Fruit fly (Drosophila melanogaster): ENCODE results near the gene Npc2e.

The Npc2e gene

DNA sequence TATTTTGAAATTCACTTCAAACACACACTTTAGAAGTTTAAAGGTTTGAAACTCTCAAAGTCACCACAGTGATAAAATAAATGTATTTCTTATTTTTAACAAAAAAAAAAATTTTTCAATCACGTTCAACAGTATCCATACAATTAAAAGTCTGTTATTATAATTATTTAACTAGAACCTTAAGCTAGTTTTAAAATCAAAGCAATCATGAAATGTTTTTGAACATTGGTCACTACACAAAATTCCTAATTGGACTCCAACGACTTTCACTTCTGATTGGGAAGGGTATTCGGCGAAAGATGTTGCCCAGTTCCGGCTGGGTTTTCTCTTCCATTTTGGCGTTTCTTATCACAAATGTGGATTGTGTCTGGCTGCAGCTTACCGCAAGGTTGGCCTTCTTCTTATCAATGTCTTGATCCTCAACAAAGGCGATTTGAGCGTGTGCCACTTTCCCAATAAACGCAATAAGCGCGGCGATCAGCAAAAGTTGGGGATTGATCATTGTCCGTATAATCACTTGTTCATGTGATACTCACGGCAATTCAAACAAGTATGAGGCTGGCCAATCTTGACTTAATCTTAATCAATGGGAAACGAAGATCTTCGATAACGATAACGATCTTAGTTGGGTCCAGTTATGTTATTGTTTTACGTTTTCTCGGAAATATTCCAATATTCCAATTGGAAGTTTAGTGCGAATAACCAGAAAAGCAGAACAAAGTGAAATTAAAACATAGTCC lies 4.9 kb upstream of the Npc2e start:
- peak; percentile 77 for TF ChIP-seq Med (GFP tag)
- no peak for TF ChIP-seq zfh1 (GFP tag; IDR thresholded peaks at IDR 0.05)
- peak; percentile 12 for TF ChIP-seq CG10267 (tag; optimal IDR thresholded peaks at IDR 0.05)
- peak; percentile 23 for TF ChIP-seq lilli (GFP tag; optimal IDR thresholded peaks at IDR 0.05)
- no peak for TF ChIP-seq CG31224 (GFP tag; IDR thresholded peaks at IDR 0.05)
- TF ChIP-seq pfk (GFP tag; optimal IDR thresholded peaks at IDR 0.05): no peak
- peak; percentile 10 for TF ChIP-seq Fer3 (tag; optimal IDR thresholded peaks at IDR 0.05)
- peak; percentile 55 for TF ChIP-seq Elba2 (GFP tag; optimal IDR thresholded peaks at IDR 0.05)
- peak; percentile 52 for TF ChIP-seq phol (tag; optimal IDR thresholded peaks at IDR 0.05)
- 0 out of 3 replicates have a peak, but pooled peaks have one; percentile 20 for TF ChIP-seq CG34422 (GFP tag; IDR thresholded peaks at IDR 0.05)
- TF ChIP-seq insv (GFP tag; optimal IDR thresholded peaks at IDR 0.05): peak; percentile 83 to 98
- TF ChIP-seq CG10654 (GFP tag; optimal IDR thresholded peaks at IDR 0.05): no peak
- TF ChIP-seq CG17829 (tag; optimal IDR thresholded peaks at IDR 0.05): peak; percentile 51
- no peak for TF ChIP-seq Six4 (GFP tag; optimal IDR thresholded peaks at IDR 0.05)
- TF ChIP-seq D19A (tag; optimal IDR thresholded peaks at IDR 0.05): peak; percentile 96
- no peak for TF ChIP-seq Ets65A (GFP tag)
- peak; percentile 48 for TF ChIP-seq sens (GFP tag)
- TF ChIP-seq CG2712 (tag; optimal IDR thresholded peaks at IDR 0.05): peak; percentile 59
- peak; percentile 36 for TF ChIP-seq org-1 (GFP tag; optimal IDR thresholded peaks at IDR 0.05)
- TF ChIP-seq CG12155 (GFP tag; optimal IDR thresholded peaks at IDR 0.05): peak; percentile 19
- TF ChIP-seq CG13424 (tag; optimal IDR thresholded peaks at IDR 0.05): peak; percentile 63
- no peak for TF ChIP-seq CG4707 (GFP tag; optimal IDR thresholded peaks at IDR 0.05)
- TF ChIP-seq CG33213 (GFP tag; optimal IDR thresholded peaks at IDR 0.05): no peak
- peak; percentile 52 for TF ChIP-seq CG30403 (GFP tag; optimal IDR thresholded peaks at IDR 0.05)
- no peak for TF ChIP-seq toy (GFP tag; IDR thresholded peaks at IDR 0.05)
- no peak for TF ChIP-seq CG9932 (GFP tag; IDR thresholded peaks at IDR 0.05)
- TF ChIP-seq BEAF-32 (GFP tag; optimal IDR thresholded peaks at IDR 0.05): no peak
- no peak for TF ChIP-seq Hr3 (GFP tag; optimal IDR thresholded peaks at IDR 0.05)
- 0 out of 3 replicates have a peak, but pooled peaks have one; percentile 37 for TF ChIP-seq CG11093 (GFP tag; IDR thresholded peaks at IDR 0.05)
- TF ChIP-seq peb (GFP tag; IDR thresholded peaks at IDR 0.05): 0 out of 2 replicates have a peak, but pooled peaks have one; percentile 10
- TF ChIP-seq klu (GFP tag; IDR thresholded peaks at IDR 0.05): no peak
- 0 out of 3 replicates have a peak, but pooled peaks have one; percentile 36 for TF ChIP-seq dysf (GFP tag; IDR thresholded peaks at IDR 0.05)
- peak; percentile 33 for TF ChIP-seq az2 (GFP tag; optimal IDR thresholded peaks at IDR 0.05)
- TF ChIP-seq Sox100B (GFP tag; optimal IDR thresholded peaks at IDR 0.05): peak; percentile 71
- no peak for TF ChIP-seq CG42726 (GFP tag; IDR thresholded peaks at IDR 0.05; ENCODE audit: partially characterized antibody)
- TF ChIP-seq caup (GFP tag; optimal IDR thresholded peaks at IDR 0.05; ENCODE audit: severe bottlenecking): peak; percentile 15
- TF ChIP-seq Max (GFP tag; optimal IDR thresholded peaks at IDR 0.05): peak; percentile 27
- no peak for TF ChIP-seq NC2α (GFP tag; optimal IDR thresholded peaks at IDR 0.05)
- peak; percentile 39 for TF ChIP-seq lbe (GFP tag; optimal IDR thresholded peaks at IDR 0.05)
- TF ChIP-seq h (optimal IDR thresholded peaks at IDR 0.05): no peak
- TF ChIP-seq odd (GFP tag; optimal IDR thresholded peaks at IDR 0.05): peak; percentile 8
- TF ChIP-seq pho (GFP tag; optimal IDR thresholded peaks at IDR 0.05): no peak
- TF ChIP-seq CG17385 (GFP tag; optimal IDR thresholded peaks at IDR 0.05): peak; percentile 46
- TF ChIP-seq CG31441 (GFP tag; IDR thresholded peaks at IDR 0.05): peak; percentile 56
- peak; percentile 48 for TF ChIP-seq CG10147 (GFP tag; optimal IDR thresholded peaks at IDR 0.05)
- TF ChIP-seq CG18262 (tag; optimal IDR thresholded peaks at IDR 0.05): peak; percentile 63
- TF ChIP-seq CG12219 (GFP tag; optimal IDR thresholded peaks at IDR 0.05): peak; percentile 21
- peak; percentile 50 for TF ChIP-seq ATbp (GFP tag; optimal IDR thresholded peaks at IDR 0.05)
- peak; percentile 45 for TF ChIP-seq Fer1 (GFP tag; optimal IDR thresholded peaks at IDR 0.05)
- TF ChIP-seq Hr78 (GFP tag; optimal IDR thresholded peaks at IDR 0.05): no peak
